Worm (Caenorhabditis elegans) whole organism, L1 larva: ENCODE results near the gene K08B12.3.

Experiments
- C16A3.4 ChIP-seq: fragments of 150-350 bp; optimal IDR thresholded peaks from 2 replicates; lab custom pipeline; 2014; ENCODE audit warnings: missing biosample characterization, missing genetic modification characterization
- C34B4.2 ChIP-seq: sonication (generic microtip); optimal IDR thresholded peaks from 2 replicates; lab custom pipeline; 2017; ENCODE audit warnings: mild to moderate bottlenecking, missing genetic modification characterization, missing compliant biosample characterization
- F16B12.6 ChIP-seq: fragments of 150-350 bp; optimal IDR thresholded peaks from 2 replicates; lab custom pipeline; 2014; ENCODE audit warnings: missing biosample characterization, missing genetic modification characterization
- aha-1 ChIP-seq: fragments of 150-350 bp; optimal IDR thresholded peaks from 2 replicates; lab custom pipeline; 2014; ENCODE audit warnings: missing biosample characterization, missing genetic modification characterization
- aly-2 ChIP-seq: fragments of 150-350 bp; optimal IDR thresholded peaks from 2 replicates; lab custom pipeline; 2014; ENCODE audit warnings: missing biosample characterization, missing genetic modification characterization
- blmp-1 ChIP-seq: fragments of 150-350 bp; optimal IDR thresholded peaks from 2 replicates; lab custom pipeline; 2014; ENCODE audit warnings: missing biosample characterization, missing genetic modification characterization
- ceh-90 ChIP-seq: sonication (generic microtip); optimal IDR thresholded peaks from 2 replicates; lab custom pipeline; 2016; ENCODE audit warnings: missing genetic modification characterization, missing compliant biosample characterization
- ces-1 ChIP-seq: fragments of 150-350 bp; optimal IDR thresholded peaks from 2 replicates; lab custom pipeline; 2014; ENCODE audit warnings: missing biosample characterization, missing genetic modification reagents, missing genetic modification characterization
- dpl-1 ChIP-seq, 3 experiments: fragments of 150-350 bp in 2 of 3; sonication (generic microtip) in 1 of 3; optimal IDR thresholded peaks; 2 replicates each; lab custom pipeline; 2014 to 2017; ENCODE audit warnings: missing biosample characterization in 3 of 3, missing genetic modification characterization in 3 of 3, missing genetic modification reagents in 3 of 3
- dsc-1 ChIP-seq: sonication (generic microtip); optimal IDR thresholded peaks from 2 replicates; lab custom pipeline; 2016; ENCODE audit warnings: mild to moderate bottlenecking, missing genetic modification characterization, missing compliant biosample characterization
- efl-3 ChIP-seq: fragments of 200-800 bp; sonication (Bioruptor generic); optimal IDR thresholded peaks from 2 replicates; lab custom pipeline; 2018; ENCODE audit warnings: mild to moderate bottlenecking, missing genetic modification characterization, missing compliant biosample characterization
- elt-2 ChIP-seq: sonication (generic microtip); optimal IDR thresholded peaks from 2 replicates; lab custom pipeline; 2016; ENCODE audit warnings: missing genetic modification characterization, mild to moderate bottlenecking, inconsistent platforms, missing compliant biosample characterization, missing genetic modification reagents
- fkh-10 ChIP-seq: sonication (generic microtip); optimal IDR thresholded peaks from 2 replicates; lab custom pipeline; 2017; ENCODE audit warnings: missing biosample characterization, missing genetic modification reagents, missing genetic modification characterization
- fkh-8 ChIP-seq: sonication (generic microtip); optimal IDR thresholded peaks from 2 replicates; lab custom pipeline; 2016; ENCODE audit warnings: mild to moderate bottlenecking, missing genetic modification characterization, missing compliant biosample characterization
- fos-1 ChIP-seq: fragments of 150-350 bp; optimal IDR thresholded peaks from 2 replicates; lab custom pipeline; 2014; ENCODE audit warnings: missing biosample characterization, missing genetic modification characterization
- lin-13 ChIP-seq: fragments of 150-350 bp; optimal IDR thresholded peaks from 2 replicates; lab custom pipeline; 2014; ENCODE audit warnings: missing biosample characterization, missing genetic modification reagents, missing genetic modification characterization
- lin-14 ChIP-seq: fragments of 200-800 bp; sonication (Bioruptor generic); optimal IDR thresholded peaks from 2 replicates; lab custom pipeline; 2018; ENCODE audit warnings: mild to moderate bottlenecking, missing genetic modification characterization, moderate library complexity, missing compliant biosample characterization
- lin-15B ChIP-seq: fragments of 150-350 bp; sonication (generic microtip); optimal IDR thresholded peaks from 3 replicates; lab custom pipeline; 2014; ENCODE audit warnings: missing biosample characterization, missing genetic modification characterization
- lin-35 ChIP-seq, 2 experiments: fragments of 150-350 bp; optimal IDR thresholded peaks; 2 replicates each; lab custom pipeline; 2014; ENCODE audit warnings: missing biosample characterization in 2 of 2, missing genetic modification characterization in 2 of 2, missing genetic modification reagents in 2 of 2
- lsy-2 ChIP-seq, 2 experiments: fragments of 150-350 bp; optimal IDR thresholded peaks; 2 replicates each; lab custom pipeline; 2014; ENCODE audit warnings: missing biosample characterization in 2 of 2, missing genetic modification characterization in 2 of 2
- nhr-11 ChIP-seq: fragments of 150-350 bp; optimal IDR thresholded peaks from 2 replicates; lab custom pipeline; 2014; ENCODE audit warnings: missing biosample characterization, missing genetic modification characterization
- nhr-12 ChIP-seq: sonication (generic microtip); optimal IDR thresholded peaks from 2 replicates; lab custom pipeline; 2017; ENCODE audit warnings: missing biosample characterization, missing genetic modification characterization
- nhr-19 ChIP-seq: fragments of 200-800 bp; sonication (Bioruptor generic); conservative IDR thresholded peaks from 2 replicates; pipeline ENCODE4 v1.3.6; 2022; ENCODE audit warnings: missing genetic modification characterization, missing compliant biosample characterization
- nhr-20 ChIP-seq: sonication (generic microtip); optimal IDR thresholded peaks from 2 replicates; lab custom pipeline; 2016; ENCODE audit warnings: mild to moderate bottlenecking, missing genetic modification characterization, missing compliant biosample characterization
- nhr-71 ChIP-seq: sonication (generic microtip); optimal IDR thresholded peaks from 2 replicates; lab custom pipeline; 2016; ENCODE audit warnings: mild to moderate bottlenecking, missing genetic modification characterization, moderate library complexity, missing compliant biosample characterization
- nhr-85 ChIP-seq: sonication (generic microtip); peaks from one replicate; lab custom pipeline; 2016; ENCODE audit warnings: missing genetic modification characterization, inconsistent platforms, missing compliant biosample characterization
- pqm-1 ChIP-seq: sonication (generic microtip); optimal IDR thresholded peaks from 3 replicates; lab custom pipeline; 2017; ENCODE audit warnings: missing biosample characterization, missing genetic modification characterization
- rnt-1 ChIP-seq: sonication (generic microtip); optimal IDR thresholded peaks from 2 replicates; lab custom pipeline; 2016; ENCODE audit warnings: mild to moderate bottlenecking, missing genetic modification characterization, moderate library complexity, missing compliant biosample characterization
- skn-1 ChIP-seq: fragments of 150-350 bp; optimal IDR thresholded peaks from 2 replicates; lab custom pipeline; 2014; ENCODE audit warnings: missing biosample characterization, missing genetic modification characterization
- snpc-4 ChIP-seq: fragments of 150-350 bp; optimal IDR thresholded peaks from 2 replicates; lab custom pipeline; 2014; ENCODE audit warnings: missing biosample characterization, missing genetic modification characterization
- snu-23 ChIP-seq: sonication (generic microtip); optimal IDR thresholded peaks from 2 replicates; lab custom pipeline; 2016; ENCODE audit warnings: missing genetic modification characterization, missing compliant biosample characterization
- sox-4 ChIP-seq: sonication (generic microtip); optimal IDR thresholded peaks from 2 replicates; lab custom pipeline; 2016; ENCODE audit warnings: missing genetic modification characterization, missing compliant biosample characterization
- sup-37 ChIP-seq: fragments of 200-800 bp; sonication (Bioruptor generic); optimal IDR thresholded peaks from 2 replicates; lab custom pipeline; 2018; ENCODE audit warnings: mild to moderate bottlenecking, missing genetic modification characterization, missing compliant biosample characterization
- tbx-2 ChIP-seq: sonication (generic microtip); optimal IDR thresholded peaks from 2 replicates; lab custom pipeline; 2016; ENCODE audit warnings: missing genetic modification characterization, missing compliant biosample characterization
- unc-130 ChIP-seq: fragments of 150-350 bp; optimal IDR thresholded peaks from 2 replicates; lab custom pipeline; 2017; ENCODE audit warnings: missing biosample characterization, missing genetic modification characterization, inconsistent platforms
- unc-98 ChIP-seq: fragments of 200-800 bp; sonication (Bioruptor generic); IDR thresholded peaks from 2 replicates; pipeline ENCODE4 v1.3.6; 2022; ENCODE audit warnings: missing genetic modification characterization, missing compliant biosample characterization
- zag-1 ChIP-seq: fragments of 150-350 bp; optimal IDR thresholded peaks from 2 replicates; lab custom pipeline; 2014; ENCODE audit warnings: missing biosample characterization, missing genetic modification characterization
- zip-4 ChIP-seq: fragments of 200-800 bp; sonication (Bioruptor generic); optimal IDR thresholded peaks from 2 replicates; lab custom pipeline; 2018; ENCODE audit warnings: mild to moderate bottlenecking, missing genetic modification characterization, moderate library complexity, missing compliant biosample characterization

Gene K08B12.3

DNA sequence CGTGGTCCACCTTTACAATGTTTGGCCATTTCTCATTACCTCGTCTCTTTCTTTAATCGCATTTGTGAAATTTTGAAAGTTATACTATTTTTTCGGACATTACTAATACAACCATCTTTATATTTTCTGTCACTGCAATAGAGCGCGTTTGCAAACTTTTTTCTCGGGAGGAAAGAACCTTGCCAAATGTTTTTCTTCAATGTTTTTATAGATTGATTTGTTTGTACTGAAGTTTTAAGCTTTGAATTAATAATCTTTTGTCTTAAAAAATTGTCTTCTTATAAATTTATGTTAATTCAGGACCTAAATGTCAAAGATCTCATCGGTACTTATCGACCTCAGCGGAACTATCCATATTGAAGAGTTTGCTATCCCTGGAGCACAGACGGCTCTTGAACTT lies at the start of gene K08B12.3:
TSS of gene K08B12.3 (plus strand) at position 301 of the 400 bp plus-strand sequence.
- TF ChIP-seq lin-35 (GFP tag; optimal IDR thresholded peaks at IDR 0.05; lab: Kevin White, UChicago) (peak in 1 of 2 experiments; percentile 26), snu-23 (GFP tag; lab: Kevin White, UChicago) (peak; percentile 23), ceh-90 (tag; lab: Kevin White, UChicago) (no peak), dpl-1 (GFP tag; optimal IDR thresholded peaks at IDR 0.05; lab: Kevin White, UChicago) (peak in 1 of 3 experiments; percentile 13), lin-15B (tag; lab: Kevin White, UChicago) (no peak), lsy-2 (tag; optimal IDR thresholded peaks at IDR 0.05; lab: Kevin White, UChicago) (peak in 1 of 2 experiments; percentile 11), C16A3.4 (tag; lab: Kevin White, UChicago) (peak; percentile 3), elt-2 (tag; lab: Kevin White, UChicago) (no peak), sup-37 (GFP tag; lab: Kevin White, UChicago) (no peak), blmp-1 (tag; lab: Kevin White, UChicago) (peak; percentile 19), fos-1 (tag; lab: Kevin White, UChicago) (no peak)

DNA sequence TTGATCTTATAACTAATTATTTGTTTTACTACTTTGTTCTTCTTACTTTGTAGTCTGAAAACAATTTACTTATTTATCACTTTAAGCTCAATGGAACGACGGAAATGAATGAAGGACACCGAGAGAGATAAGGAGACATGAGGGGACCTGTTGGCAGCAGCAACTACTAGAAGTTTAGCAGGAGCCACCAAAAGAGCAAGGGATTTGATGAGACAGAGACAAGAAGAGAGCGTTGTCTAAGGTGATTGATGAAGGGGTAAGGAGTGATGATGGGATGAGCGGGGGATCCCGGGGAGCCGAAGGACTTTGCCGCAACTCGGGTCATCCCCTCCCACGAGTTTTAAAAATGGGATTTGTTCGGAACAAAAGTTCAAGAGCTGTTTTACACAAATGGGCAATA lies 32.4 kb upstream of the K08B12.3 start, which contains the start of gene ttn-1:
TSS of gene ttn-1 (minus strand) at position 60 of the 400 bp plus-strand sequence.
- no peak for TF ChIP-seq zip-4 (GFP tag; lab: Kevin White, UChicago)
- TF ChIP-seq nhr-71 (tag; lab: Kevin White, UChicago): peak; percentile 33
- no peak for TF ChIP-seq aly-2 (tag; lab: Kevin White, UChicago)
- TF ChIP-seq snu-23 (GFP tag; lab: Kevin White, UChicago): peak; percentile 7
- TF ChIP-seq lin-14 (GFP tag; lab: Kevin White, UChicago): peak; percentile 68
- no peak for TF ChIP-seq tbx-2 (tag; lab: Kevin White, UChicago)
- TF ChIP-seq nhr-11 (tag; lab: Kevin White, UChicago): no peak
- no peak for TF ChIP-seq aha-1 (tag; lab: Kevin White, UChicago)
- TF ChIP-seq rnt-1 (tag; lab: Kevin White, UChicago): peak; percentile 52
- TF ChIP-seq unc-130: peak; percentile 23

DNA sequence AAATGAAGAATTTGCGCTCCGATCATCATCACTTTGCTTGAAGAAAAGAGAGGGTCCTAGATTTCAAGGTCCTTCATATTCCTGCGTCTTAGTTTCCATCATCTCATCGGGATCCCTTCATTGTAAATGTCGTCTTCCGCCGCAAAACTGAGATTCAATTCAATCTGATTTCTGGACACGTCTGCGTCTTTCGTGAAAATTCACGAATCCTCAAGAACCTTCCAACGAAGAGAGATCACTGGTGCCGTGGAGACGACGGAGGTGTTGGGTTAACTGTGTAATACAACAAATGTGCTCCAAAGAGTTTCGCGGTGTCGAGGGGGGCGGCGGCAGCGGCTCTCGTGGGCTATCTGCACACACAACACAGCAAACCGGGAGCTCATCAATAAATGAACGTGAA lies 30.9 kb upstream of the K08B12.3 start:
- TF ChIP-seq elt-2 (tag; lab: Kevin White, UChicago) (no peak), dsc-1 (tag; lab: Kevin White, UChicago) (peak; percentile 45), F16B12.6 (no peak), nhr-20 (tag; lab: Kevin White, UChicago) (peak; percentile 26), lsy-2 (tag; optimal IDR thresholded peaks at IDR 0.05; lab: Kevin White, UChicago) (peak in 1 of 2 experiments; percentile 1), unc-130 (peak; percentile 41), sox-4 (tag; lab: Kevin White, UChicago) (no peak), rnt-1 (tag; lab: Kevin White, UChicago) (peak; percentile 54), snu-23 (GFP tag; lab: Kevin White, UChicago) (peak; percentile 56), fkh-8 (no peak), zag-1 (no peak), ces-1 (GFP tag; lab: Kevin White, UChicago) (no peak), lin-14 (GFP tag; lab: Kevin White, UChicago) (peak; percentile 86), lin-35 (GFP tag; optimal IDR thresholded peaks at IDR 0.05; lab: Kevin White, UChicago) (no peak), pqm-1 (tag; lab: Kevin White, UChicago) (no peak), nhr-12 (no peak), unc-98 (GFP tag; lab: Robert Waterston, UW) (0 out of 2 replicates have a peak, but pooled peaks have one; percentile 8), blmp-1 (tag; lab: Kevin White, UChicago) (no peak), nhr-19 (GFP tag; lab: Robert Waterston, UW) (peak; percentile 41; the same call in 1 of the 2 replicates), fkh-10 (GFP tag; lab: Kevin White, UChicago) (no peak), nhr-71 (tag; lab: Kevin White, UChicago) (peak; percentile 71)

DNA sequence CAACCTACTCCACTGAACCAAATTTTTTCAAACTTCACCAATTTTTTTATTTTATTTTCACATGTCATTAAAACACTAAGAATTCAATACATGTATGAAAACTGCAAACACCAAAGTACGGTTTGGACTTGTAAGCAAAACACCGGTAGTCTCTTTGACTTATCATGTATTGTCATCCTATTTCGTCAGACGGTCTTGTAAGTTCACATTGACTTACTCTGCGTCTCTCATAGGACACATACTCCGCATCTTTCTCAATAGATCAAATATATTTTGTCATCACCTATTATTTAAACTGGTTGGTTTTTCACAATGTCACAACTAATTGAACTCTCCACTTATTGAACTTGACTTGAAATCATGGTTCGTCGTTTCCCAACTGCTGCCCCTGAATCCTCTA lies 28.5 kb upstream of the K08B12.3 start, which contains the start of gene W06H8.2:
TSS of gene W06H8.2 (plus strand) at position 258 of the 400 bp plus-strand sequence.
- TF ChIP-seq lin-14 (GFP tag; lab: Kevin White, UChicago) (peak; percentile 24), lin-15B (tag; lab: Kevin White, UChicago) (no peak), elt-2 (tag; lab: Kevin White, UChicago) (no peak), efl-3 (GFP tag; lab: Kevin White, UChicago) (no peak), skn-1 (tag; lab: Kevin White, UChicago) (peak; percentile 95), snpc-4 (tag; lab: Kevin White, UChicago) (no peak), nhr-85 (tag; lab: Kevin White, UChicago) (peak; percentile 54), sox-4 (tag; lab: Kevin White, UChicago) (no peak), aha-1 (tag; lab: Kevin White, UChicago) (no peak), C34B4.2 (no peak), lin-13 (GFP tag; lab: Kevin White, UChicago) (no peak), dpl-1 (GFP tag; optimal IDR thresholded peaks at IDR 0.05; lab: Kevin White, UChicago) (no peak), snu-23 (GFP tag; lab: Kevin White, UChicago) (no peak), nhr-20 (tag; lab: Kevin White, UChicago) (no peak)
